Worm (Caenorhabditis elegans): ENCODE measurements around the gene acs-1.

DNA sequence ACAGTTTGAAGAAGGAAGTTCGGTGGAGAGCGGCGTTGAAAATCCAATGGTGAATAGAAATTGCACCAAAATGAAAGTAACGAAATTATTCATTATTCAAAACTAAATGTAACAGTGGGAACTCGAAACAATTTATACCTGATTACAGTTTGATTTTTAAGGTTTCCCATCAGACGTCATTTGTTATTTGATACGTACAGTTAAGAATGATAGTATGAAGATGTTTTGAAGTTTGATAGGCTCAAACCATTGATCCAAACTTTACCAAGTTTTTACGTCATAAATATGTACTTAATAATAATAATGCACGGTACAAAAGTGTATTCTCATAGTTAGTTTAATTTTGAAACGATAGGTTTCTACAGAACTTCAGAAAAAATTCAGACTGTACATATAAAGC, 33.3 kb downstream of the acs-1 start, which contains the start of gene spp-20:
- no peak for TF ChIP-seq sma-9 (GFP tag; optimal IDR thresholded peaks at IDR 0.05)
- TF ChIP-seq sma-9 (tag; optimal IDR thresholded peaks at IDR 0.05), result no peak
- TF ChIP-seq nhr-11 (tag; optimal IDR thresholded peaks at IDR 0.05), result no peak
- TF ChIP-seq lin-11 (tag; optimal IDR thresholded peaks at IDR 0.05), result no peak
- no peak for TF ChIP-seq dmd-4 (tag; optimal IDR thresholded peaks at IDR 0.05)
- TF ChIP-seq ama-1 (optimal IDR thresholded peaks at IDR 0.05), result no peak
- TF ChIP-seq unc-62 (GFP tag; optimal IDR thresholded peaks at IDR 0.05), result no peak
- no peak for TF ChIP-seq ceh-82 (tag; optimal IDR thresholded peaks at IDR 0.05)
- TF ChIP-seq mab-5 (tag; optimal IDR thresholded peaks at IDR 0.05), result no peak
- TF ChIP-seq R02D3.7 (tag; optimal IDR thresholded peaks at IDR 0.05), result no peak
- no peak for TF ChIP-seq snpc-4 (tag; optimal IDR thresholded peaks at IDR 0.05)
- TF ChIP-seq sma-3 (GFP tag; optimal IDR thresholded peaks at IDR 0.05), result no peak
- TF ChIP-seq mdl-1 (tag; optimal IDR thresholded peaks at IDR 0.05), result no peak
- no peak for TF ChIP-seq lin-39 (tag; optimal IDR thresholded peaks at IDR 0.05)
- no peak for TF ChIP-seq nhr-25 (tag; optimal IDR thresholded peaks at IDR 0.05)

Data from whole organism, L2 larva.